Worm (Caenorhabditis elegans): Measurements from ENCODE around the gene snx-17.

- TF ChIP-seq unc-62 (GFP tag; optimal IDR thresholded peaks at IDR 0.05) = no peak
- no peak for TF ChIP-seq ceh-79 (tag; optimal IDR thresholded peaks at IDR 0.05)
- TF ChIP-seq F57A8.1 (GFP tag; optimal IDR thresholded peaks at IDR 0.05) = no peak
- no peak for TF ChIP-seq B0035.1 (tag; optimal IDR thresholded peaks at IDR 0.05)
Measured at ce11 chrX:13112664-13113063, 9.4 kb downstream of the snx-17 start.

Measured in whole organism, young adult.